Fruit fly (Drosophila melanogaster) S2 (cell line): Measurements from ENCODE around the gene Oatp33Ea.

Source experiments
- CG8478 ChIP-seq: fragments of >200 bp; optimal IDR thresholded peaks from 2 replicates; lab custom pipeline; 2018
- CTCF ChIP-seq, 2 experiments: fragments of >200 bp; optimal IDR thresholded peaks; 2 replicates each; lab custom pipeline; 2018

- TF ChIP-seq CTCF (optimal IDR thresholded peaks at IDR 0.05; lab: Kevin White, UChicago) (no peak), CG8478 (lab: Kevin White, UChicago) (no peak)
Measured at dm6 chr2L:12455750-12456149, 10.0 kb upstream of the Oatp33Ea start.
